Worm (Caenorhabditis elegans) whole organism, L4 larva: ENCODE measurements around the gene ZK662.6.

Source experiments
- F26F4.8 ChIP-seq: fragments of 200-800 bp; sonication (Bioruptor generic); conservative IDR thresholded peaks from 2 replicates; pipeline ENCODE4 v1.3.6; 2022; ENCODE audit warnings: missing genetic modification characterization, missing compliant biosample characterization
- R02D3.7 ChIP-seq: fragments of 150-350 bp; sonication (generic microtip); optimal IDR thresholded peaks from 3 replicates; lab custom pipeline; 2014; ENCODE audit warnings: missing biosample characterization, missing genetic modification characterization
- T26A8.4 ChIP-seq: fragments of 200-800 bp; sonication (Bioruptor generic); IDR thresholded peaks from 2 replicates; pipeline ENCODE4 v1.3.6; 2022; ENCODE audit warnings: missing genetic modification characterization, missing compliant biosample characterization
- Y105C5A.15 ChIP-seq: fragments of 200-800 bp; sonication (Bioruptor generic); IDR thresholded peaks from 2 replicates; pipeline ENCODE4 v1.3.6; 2022; ENCODE audit warnings: missing genetic modification characterization, missing compliant biosample characterization
- Y5F2A.4 ChIP-seq: fragments of 200-800 bp; sonication (Bioruptor generic); optimal IDR thresholded peaks from 2 replicates; lab custom pipeline; 2018; ENCODE audit warnings: mild to moderate bottlenecking, missing genetic modification characterization, missing compliant biosample characterization
- ZK337.2 ChIP-seq: fragments of 200-800 bp; sonication (Bioruptor generic); IDR thresholded peaks from 2 replicates; pipeline ENCODE4 v1.3.6; 2022; ENCODE audit warnings: missing genetic modification reagents, missing genetic modification characterization, missing compliant biosample characterization
- aha-1 ChIP-seq: fragments of 150-350 bp; peaks from one replicate; lab custom pipeline; 2014; ENCODE audit warnings: missing biosample characterization, missing genetic modification characterization
- aly-2 ChIP-seq: sonication (generic microtip); optimal IDR thresholded peaks from 2 replicates; lab custom pipeline; 2018; ENCODE audit warnings: missing biosample characterization, missing genetic modification characterization
- arid-1 ChIP-seq: fragments of 200-800 bp; sonication (Bioruptor generic); conservative IDR thresholded peaks from 2 replicates; pipeline ENCODE4 v1.3.6; 2022; ENCODE audit warnings: missing genetic modification reagents, missing genetic modification characterization, missing compliant biosample characterization
- ceh-44 ChIP-seq: fragments of 200-800 bp; sonication (Bioruptor generic); IDR thresholded peaks from 2 replicates; pipeline ENCODE4 v1.3.6; 2022; ENCODE audit warnings: missing genetic modification reagents, missing genetic modification characterization, missing compliant biosample characterization
- ceh-62 ChIP-seq: sonication (generic microtip); optimal IDR thresholded peaks from 2 replicates; lab custom pipeline; 2017; ENCODE audit warnings: missing biosample characterization, missing genetic modification characterization
- ces-1 ChIP-seq: fragments of 150-350 bp; sonication (generic microtip); optimal IDR thresholded peaks from 4 replicates; lab custom pipeline; 2014; ENCODE audit warnings: missing biosample characterization, missing genetic modification reagents, missing genetic modification characterization
- ctbp-1 ChIP-seq: fragments of 200-800 bp; sonication (Bioruptor generic); IDR thresholded peaks from 2 replicates; pipeline ENCODE4 v1.3.6; 2022; ENCODE audit warnings: missing genetic modification reagents, missing genetic modification characterization, missing compliant biosample characterization
- daf-12 ChIP-seq: fragments of 150-350 bp; optimal IDR thresholded peaks from 2 replicates; lab custom pipeline; 2014; ENCODE audit warnings: missing biosample characterization, missing genetic modification reagents, missing genetic modification characterization
- daf-16 ChIP-seq, 3 experiments: sonication (generic microtip); optimal IDR thresholded peaks; 2 replicates each; lab custom pipeline; 2016 to 2017; ENCODE audit warnings: missing genetic modification characterization in 3 of 3, missing genetic modification reagents in 3 of 3, mild to moderate bottlenecking in 2 of 3, missing compliant biosample characterization in 2 of 3, missing biosample characterization in 1 of 3, moderate library complexity in 1 of 3
- daf-8 ChIP-seq: fragments of 200-800 bp; sonication (Bioruptor generic); IDR thresholded peaks from 2 replicates; pipeline ENCODE4 v1.3.6; 2022; ENCODE audit warnings: missing genetic modification characterization, missing compliant biosample characterization
- dmd-9 ChIP-seq: fragments of 200-800 bp; sonication (Bioruptor generic); IDR thresholded peaks from 2 replicates; pipeline ENCODE4 v1.3.6; 2022; ENCODE audit warnings: missing genetic modification reagents, missing genetic modification characterization, missing compliant biosample characterization
- dpl-1 ChIP-seq: fragments of 150-350 bp; optimal IDR thresholded peaks from 2 replicates; lab custom pipeline; 2014; ENCODE audit warnings: missing biosample characterization, missing genetic modification reagents, missing genetic modification characterization
- duxl-1 ChIP-seq: sonication (generic microtip); optimal IDR thresholded peaks from 2 replicates; lab custom pipeline; 2016; ENCODE audit warnings: mild to moderate bottlenecking, missing genetic modification characterization, moderate library complexity, missing compliant biosample characterization; ENCODE audit not compliant: poor library complexity
- dve-1 ChIP-seq: sonication (generic microtip); optimal IDR thresholded peaks from 2 replicates; lab custom pipeline; 2017; ENCODE audit warnings: antibody characterized with exemption, mild to moderate bottlenecking, missing genetic modification characterization, missing compliant biosample characterization; ENCODE audit not compliant: insufficient read depth
- egl-27 ChIP-seq: sonication (generic microtip); optimal IDR thresholded peaks from 3 replicates; lab custom pipeline; 2017; ENCODE audit warnings: missing biosample characterization, missing genetic modification reagents, missing genetic modification characterization
- fkh-10 ChIP-seq: fragments of 150-350 bp; optimal IDR thresholded peaks from 2 replicates; lab custom pipeline; 2014; ENCODE audit warnings: missing biosample characterization, missing genetic modification reagents, missing genetic modification characterization
- fos-1 ChIP-seq: fragments of 150-350 bp; optimal IDR thresholded peaks from 2 replicates; lab custom pipeline; 2014; ENCODE audit warnings: missing biosample characterization, missing genetic modification characterization
- hlh-11 ChIP-seq: fragments of 200-800 bp; sonication (Bioruptor generic); optimal IDR thresholded peaks from 2 replicates; lab custom pipeline; 2018; ENCODE audit warnings: mild to moderate bottlenecking, missing genetic modification characterization, missing compliant biosample characterization
- hlh-30 ChIP-seq: sonication (generic microtip); optimal IDR thresholded peaks from 2 replicates; lab custom pipeline; 2017; ENCODE audit warnings: antibody characterized with exemption, mild to moderate bottlenecking, missing genetic modification characterization, missing compliant biosample characterization; ENCODE audit not compliant: insufficient read depth
- hmg-1.1 ChIP-seq: fragments of 200-800 bp; sonication (Bioruptor generic); IDR thresholded peaks from 2 replicates; pipeline ENCODE4 v1.3.6; 2022; ENCODE audit warnings: missing genetic modification reagents, missing genetic modification characterization, missing compliant biosample characterization
- lin-13 ChIP-seq: fragments of 150-350 bp; optimal IDR thresholded peaks from 2 replicates; lab custom pipeline; 2014; ENCODE audit warnings: missing biosample characterization, missing genetic modification reagents, missing genetic modification characterization
- lin-15B ChIP-seq: fragments of 150-350 bp; sonication (generic microtip); optimal IDR thresholded peaks from 3 replicates; lab custom pipeline; 2014; ENCODE audit warnings: missing biosample characterization, missing genetic modification characterization
- lin-29 ChIP-seq: fragments of 200-800 bp; sonication (Bioruptor generic); IDR thresholded peaks from 2 replicates; pipeline ENCODE4 v1.3.6; 2022; ENCODE audit warnings: missing genetic modification reagents, missing genetic modification characterization, missing compliant biosample characterization
- lir-3 ChIP-seq: sonication (generic microtip); optimal IDR thresholded peaks from 2 replicates; lab custom pipeline; 2016; ENCODE audit warnings: mild to moderate bottlenecking, missing genetic modification characterization, missing compliant biosample characterization
- lsy-2 ChIP-seq, 2 experiments: fragments of 150-350 bp in 1 of 2; sonication (generic microtip) in 1 of 2; optimal IDR thresholded peaks; 2 replicates each; lab custom pipeline; 2014 to 2017; ENCODE audit warnings: missing biosample characterization in 2 of 2, missing genetic modification characterization in 2 of 2
- madf-9 ChIP-seq: fragments of 200-800 bp; sonication (Bioruptor generic); conservative IDR thresholded peaks from 2 replicates; pipeline ENCODE4 v1.3.6; 2022; ENCODE audit warnings: missing genetic modification reagents, missing genetic modification characterization, missing compliant biosample characterization
- mdl-1 ChIP-seq, 2 experiments: fragments of 150-350 bp in 1 of 2; sonication (generic microtip) in 1 of 2; optimal IDR thresholded peaks; 2 replicates each; lab custom pipeline; 2014 to 2017; ENCODE audit warnings: missing biosample characterization in 2 of 2, missing genetic modification characterization in 2 of 2
- mdt-29 ChIP-seq: fragments of 200-800 bp; sonication (Bioruptor generic); IDR thresholded peaks from 2 replicates; pipeline ENCODE4 v1.3.6; 2022; ENCODE audit warnings: missing genetic modification reagents, missing genetic modification characterization, missing compliant biosample characterization
- mes-2 ChIP-seq: sonication (generic microtip); optimal IDR thresholded peaks from 2 replicates; lab custom pipeline; 2016; ENCODE audit warnings: missing genotype, mild to moderate bottlenecking, missing genetic modification characterization, missing compliant biosample characterization; ENCODE audit not compliant: poor library complexity, severe bottlenecking
- mxl-2 ChIP-seq: fragments of 200-800 bp; sonication (Bioruptor generic); conservative IDR thresholded peaks from 2 replicates; pipeline ENCODE4 v1.3.6; 2022; ENCODE audit warnings: missing genetic modification reagents, missing genetic modification characterization, missing compliant biosample characterization
- nhr-11 ChIP-seq: fragments of 150-350 bp; optimal IDR thresholded peaks from 2 replicates; lab custom pipeline; 2014; ENCODE audit warnings: missing biosample characterization, missing genetic modification characterization
- nhr-25 ChIP-seq: sonication (generic microtip); optimal IDR thresholded peaks from 2 replicates; lab custom pipeline; 2017; ENCODE audit warnings: missing genetic modification characterization, mild to moderate bottlenecking, missing compliant biosample characterization, antibody characterized with exemption, moderate library complexity, borderline replicate concordance; ENCODE audit not compliant: insufficient read depth
- nhr-28 ChIP-seq: fragments of 150-350 bp; optimal IDR thresholded peaks from 2 replicates; lab custom pipeline; 2014; ENCODE audit warnings: missing biosample characterization, missing genetic modification characterization
- nhr-48 ChIP-seq: sonication (generic microtip); optimal IDR thresholded peaks from 2 replicates; lab custom pipeline; 2016; ENCODE audit warnings: mild to moderate bottlenecking, missing genetic modification characterization, missing compliant biosample characterization
- nhr-77 ChIP-seq: fragments of 150-350 bp; optimal IDR thresholded peaks from 2 replicates; lab custom pipeline; 2014; ENCODE audit warnings: missing biosample characterization, missing genetic modification characterization
- pqm-1 ChIP-seq: sonication (generic microtip); optimal IDR thresholded peaks from 2 replicates; lab custom pipeline; 2017; ENCODE audit warnings: missing biosample characterization, missing genetic modification characterization
- rbr-2 ChIP-seq: sonication (generic microtip); optimal IDR thresholded peaks from 2 replicates; lab custom pipeline; 2016; ENCODE audit warnings: missing genotype, missing genetic modification characterization, missing compliant biosample characterization
- saeg-2 ChIP-seq: fragments of 200-800 bp; sonication (Bioruptor generic); IDR thresholded peaks from 2 replicates; pipeline ENCODE4 v1.3.6; 2022; ENCODE audit warnings: missing genetic modification reagents, missing genetic modification characterization, missing compliant biosample characterization
- set-16 ChIP-seq: fragments of 200-800 bp; sonication (Bioruptor generic); IDR thresholded peaks from 2 replicates; pipeline ENCODE4 v1.3.6; 2022; ENCODE audit warnings: missing genetic modification reagents, missing genetic modification characterization, missing compliant biosample characterization
- snpc-4 ChIP-seq: fragments of 150-350 bp; optimal IDR thresholded peaks from 2 replicates; lab custom pipeline; 2014; ENCODE audit warnings: missing biosample characterization, missing genetic modification characterization
- tra-1 ChIP-seq: fragments of 200-800 bp; sonication (Bioruptor generic); IDR thresholded peaks from 2 replicates; pipeline ENCODE4 v1.3.6; 2022; ENCODE audit warnings: missing genetic modification reagents, missing genetic modification characterization, missing compliant biosample characterization
- unc-130 ChIP-seq: sonication (generic microtip); optimal IDR thresholded peaks from 2 replicates; lab custom pipeline; 2016; ENCODE audit warnings: missing genetic modification reagents, missing genetic modification characterization, missing compliant biosample characterization
- unc-39 ChIP-seq: sonication (generic microtip); optimal IDR thresholded peaks from 2 replicates; lab custom pipeline; 2017; ENCODE audit warnings: missing biosample characterization, missing genetic modification characterization
- unc-62 ChIP-seq, 3 experiments: fragments of 150-350 bp in 1 of 3; sonication (generic microtip); optimal IDR thresholded peaks in 2 of 3; peaks in 1 of 3; 1 replicate in 1 of 3; 2 replicates in 2 of 3; lab custom pipeline; 2014 to 2017; ENCODE audit warnings: missing biosample characterization in 3 of 3, missing genetic modification characterization in 3 of 3, missing genetic modification reagents in 3 of 3, missing genotype in 1 of 3
- zfp-2 ChIP-seq: sonication (generic microtip); optimal IDR thresholded peaks from 2 replicates; lab custom pipeline; 2016; ENCODE audit warnings: mild to moderate bottlenecking, missing genetic modification characterization, missing compliant biosample characterization

ZK662.6 gene

DNA sequence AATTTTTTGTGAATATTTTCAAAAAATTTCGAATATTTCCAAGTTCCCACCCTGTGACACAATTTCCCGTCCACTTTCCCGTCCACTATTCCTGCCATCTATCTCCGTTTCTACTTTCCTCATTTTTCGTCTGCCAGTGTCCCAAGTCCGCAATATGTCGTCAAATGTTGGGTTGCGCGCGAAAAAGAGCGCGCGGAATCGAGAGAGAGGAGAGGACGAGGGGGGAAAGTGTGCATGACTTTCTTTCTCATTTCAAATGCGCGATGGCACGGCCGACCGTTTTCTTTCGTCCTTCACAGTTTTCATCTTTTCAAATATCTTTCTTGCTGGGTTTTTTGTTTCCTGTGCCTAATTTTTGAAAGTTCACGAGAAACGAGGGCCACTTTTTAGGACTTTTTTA, 6.6 kb downstream of the ZK662.6 start:
- no peak for TF ChIP-seq unc-39 (tag; lab: Kevin White, UChicago)
- no peak for TF ChIP-seq F26F4.8
- TF ChIP-seq fkh-10 (GFP tag; lab: Kevin White, UChicago), result no peak
- TF ChIP-seq Y105C5A.15, result no peak
- no peak for TF ChIP-seq dmd-9 (GFP tag; lab: Robert Waterston, UW)
- TF ChIP-seq nhr-25 (tag; lab: Kevin White, UChicago), result no peak
- TF ChIP-seq lin-29 (GFP tag; lab: Robert Waterston, UW), result no peak
- TF ChIP-seq rbr-2 (tag; lab: Kevin White, UChicago), result peak; percentile 11
- peak; percentile 44 for TF ChIP-seq nhr-28 (tag; lab: Kevin White, UChicago)
- TF ChIP-seq hmg-1.1 (GFP tag; lab: Robert Waterston, UW), result peak; percentile 66
- peak; percentile 24 for TF ChIP-seq duxl-1 (tag; lab: Kevin White, UChicago)
- TF ChIP-seq lir-3 (tag; lab: Kevin White, UChicago), result no peak
- TF ChIP-seq Y5F2A.4 (GFP tag; lab: Kevin White, UChicago), result no peak
- no peak for TF ChIP-seq daf-12
- no peak for TF ChIP-seq daf-16 (GFP tag; optimal IDR thresholded peaks at IDR 0.05; lab: Kevin White, UChicago)
- TF ChIP-seq daf-16 (tag; optimal IDR thresholded peaks at IDR 0.05; lab: Kevin White, UChicago), result peak; percentile 56
- peak; percentile 86 for TF ChIP-seq mes-2
- no peak for TF ChIP-seq ZK337.2
- TF ChIP-seq pqm-1 (tag; lab: Kevin White, UChicago), result no peak
- no peak for TF ChIP-seq mdt-29 (GFP tag; lab: Robert Waterston, UW)
- TF ChIP-seq madf-9 (GFP tag; lab: Robert Waterston, UW), result peak; percentile 39; the same call in 1 of the 2 replicates
- TF ChIP-seq lin-13 (GFP tag; lab: Kevin White, UChicago), result peak; percentile 45
- no peak for TF ChIP-seq aly-2 (tag; lab: Kevin White, UChicago)
- peak; percentile 89 for TF ChIP-seq aha-1
- TF ChIP-seq snpc-4 (tag; lab: Kevin White, UChicago), result no peak
- no peak for TF ChIP-seq tra-1 (GFP tag; lab: Robert Waterston, UW)
- TF ChIP-seq saeg-2 (GFP tag; lab: Robert Waterston, UW), result no peak
- TF ChIP-seq lsy-2 (tag; optimal IDR thresholded peaks at IDR 0.05; lab: Kevin White, UChicago), result no peak
- TF ChIP-seq arid-1 (GFP tag; lab: Robert Waterston, UW), result no peak
- TF ChIP-seq hlh-30, result peak; percentile 89
- peak in 1 of 2 experiments; percentile 46 for TF ChIP-seq mdl-1 (tag; optimal IDR thresholded peaks at IDR 0.05; lab: Kevin White, UChicago)
- no peak for TF ChIP-seq mxl-2
- no peak for TF ChIP-seq ceh-44 (GFP tag; lab: Robert Waterston, UW)
- TF ChIP-seq ces-1 (GFP tag; lab: Kevin White, UChicago), result no peak
- no peak for TF ChIP-seq T26A8.4 (GFP tag; lab: Robert Waterston, UW)
- TF ChIP-seq nhr-11 (tag; lab: Kevin White, UChicago), result no peak
- peak; percentile 54 for TF ChIP-seq hlh-11 (tag; lab: Kevin White, UChicago)
- TF ChIP-seq ceh-62, result no peak
- TF ChIP-seq set-16 (GFP tag; lab: Robert Waterston, UW), result no peak
- no peak for TF ChIP-seq unc-130 (GFP tag; lab: Kevin White, UChicago)
- TF ChIP-seq R02D3.7 (tag; lab: Kevin White, UChicago), result no peak
- TF ChIP-seq ctbp-1, result no peak
- TF ChIP-seq nhr-77 (tag; lab: Kevin White, UChicago), result no peak
- no peak for TF ChIP-seq zfp-2 (tag; lab: Kevin White, UChicago)
- no peak for TF ChIP-seq daf-8 (GFP tag; lab: Robert Waterston, UW)
- no peak for TF ChIP-seq nhr-48 (tag; lab: Kevin White, UChicago)
- TF ChIP-seq egl-27 (tag; lab: Kevin White, UChicago), result no peak
- peak; percentile 65 for TF ChIP-seq dpl-1 (GFP tag; lab: Kevin White, UChicago)
- TF ChIP-seq fos-1 (tag; lab: Kevin White, UChicago), result no peak
- no peak for TF ChIP-seq unc-62 (GFP tag; optimal IDR thresholded peaks at IDR 0.05 in 1 of 2; lab: Kevin White, UChicago)
- TF ChIP-seq unc-62 (tag; optimal IDR thresholded peaks at IDR 0.05; lab: Kevin White, UChicago), result no peak
- peak; percentile 63 for TF ChIP-seq lin-15B
- peak; percentile 52 for TF ChIP-seq dve-1 (tag; lab: Kevin White, UChicago)
